Fruit fly (Drosophila melanogaster): Measurements from ENCODE around the gene CG1971.

Gene CG1971

dm6 chr3R:31800663-31801062 lies 4.6 kb upstream of the CG1971 start, which contains the start of gene Ir100a:
Ir100a (plus strand) TSS chr3R:31800963.
- TF ChIP-seq CG8478 (optimal IDR thresholded peaks at IDR 0.05), result no peak
- no peak for TF ChIP-seq CTCF (optimal IDR thresholded peaks at IDR 0.05)

- TF ChIP-seq CTCF (optimal IDR thresholded peaks at IDR 0.05) (no peak), CG8478 (optimal IDR thresholded peaks at IDR 0.05) (no peak)
Measured at dm6 chr3R:31808571-31808970, 3.3 kb downstream of the CG1971 start.

- TF ChIP-seq CTCF (optimal IDR thresholded peaks at IDR 0.05) (no peak), CG8478 (optimal IDR thresholded peaks at IDR 0.05) (no peak)
Measured at dm6 chr3R:31809622-31810021, 4.4 kb downstream of the CG1971 start.

- TF ChIP-seq CG8478 (optimal IDR thresholded peaks at IDR 0.05) (no peak), CTCF (optimal IDR thresholded peaks at IDR 0.05) (no peak)
Measured at dm6 chr3R:31810073-31810530, 4.8 kb downstream of the CG1971 start, which contains the start of gene Rift. Rift (minus strand) TSS chr3R:31810186.

- TF ChIP-seq CG8478 (optimal IDR thresholded peaks at IDR 0.05), result no peak
- peak; percentile 73 to 88 for TF ChIP-seq CTCF (optimal IDR thresholded peaks at IDR 0.05)
Measured at dm6 chr3R:31812117-31812975, 7.1 kb downstream of the CG1971 start, which contains the start of the genes FeCH and RhoGAP100F. FeCH (minus strand) TSS chr3R:31812296. RhoGAP100F (plus strand) TSS chr3R:31812609.

- TF ChIP-seq CG8478 (optimal IDR thresholded peaks at IDR 0.05) (no peak), CTCF (optimal IDR thresholded peaks at IDR 0.05) (no peak)
Measured at dm6 chr3R:31812976-31813298, 7.7 kb downstream of the CG1971 start.

- TF ChIP-seq CTCF (optimal IDR thresholded peaks at IDR 0.05) (no peak), CG8478 (optimal IDR thresholded peaks at IDR 0.05) (no peak)
Measured at dm6 chr3R:31822462-31822861, 17.2 kb downstream of the CG1971 start.

- no peak for TF ChIP-seq CG8478 (optimal IDR thresholded peaks at IDR 0.05)
- TF ChIP-seq CTCF (optimal IDR thresholded peaks at IDR 0.05), result no peak
Measured at dm6 chr3R:31824200-31824599, 18.9 kb downstream of the CG1971 start.

dm6 chr3R:31825571-31826068 lies 20.4 kb downstream of the CG1971 start:
- TF ChIP-seq CG8478 (optimal IDR thresholded peaks at IDR 0.05) (no peak), CTCF (optimal IDR thresholded peaks at IDR 0.05) (no peak)

- no peak for TF ChIP-seq CTCF (optimal IDR thresholded peaks at IDR 0.05)
- TF ChIP-seq CG8478 (optimal IDR thresholded peaks at IDR 0.05), result no peak
Measured at dm6 chr3R:31826422-31826821, 21.2 kb downstream of the CG1971 start.

dm6 chr3R:31852185-31852584 lies 46.9 kb downstream of the CG1971 start:
- no peak for TF ChIP-seq CTCF (optimal IDR thresholded peaks at IDR 0.05)
- TF ChIP-seq CG8478 (optimal IDR thresholded peaks at IDR 0.05), result no peak
